Fruit fly (Drosophila melanogaster) whole organism, embryonic: ENCODE data around the gene Hgsnat.
A peak's percentile ranks its signal among the peaks of the same experiment; 100 is the strongest.

ENCODE experiments used
- Adf1 ChIP-seq: fragments of 200-800 bp; sonication (Bioruptor generic); IDR thresholded peaks from 2 replicates; pipeline ENCODE4 v1.3.6; 2022; ENCODE audit warnings: missing biosample characterization, missing genetic modification characterization
- BEAF-32 ChIP-seq: fragments of 200-800 bp; sonication (Bioruptor generic); optimal IDR thresholded peaks from 3 replicates; lab custom pipeline; 2017; ENCODE audit warnings: missing biosample characterization, missing genetic modification characterization, mild to moderate bottlenecking, moderate library complexity, missing genetic modification reagents
- C15 ChIP-seq: fragments of 200-800 bp; sonication (Bioruptor generic); IDR thresholded peaks from 3 replicates; pipeline ENCODE4 v1.3.6; 2022; ENCODE audit warnings: missing biosample characterization, missing genetic modification characterization
- CG10321 ChIP-seq: fragments of 200-800 bp; sonication (Bioruptor generic); IDR thresholded peaks from 2 replicates; pipeline ENCODE4 v1.3.6; 2022; ENCODE audit warnings: missing biosample characterization, missing genetic modification characterization
- CG10366 ChIP-seq: fragments of 200-800 bp; sonication (Bioruptor generic); IDR thresholded peaks from 2 replicates; pipeline ENCODE4 v1.3.6; 2022; ENCODE audit warnings: missing biosample characterization, missing genetic modification characterization
- CG12659 ChIP-seq: fragments of 200-800 bp; sonication (Bioruptor generic); optimal IDR thresholded peaks from 3 replicates; lab custom pipeline; 2017; ENCODE audit warnings: mild to moderate bottlenecking, missing biosample characterization, missing genetic modification reagents, missing genetic modification characterization
- CG13287 ChIP-seq: fragments of 200-800 bp; sonication (Bioruptor generic); IDR thresholded peaks from 2 replicates; pipeline ENCODE4 v1.3.6; 2022; ENCODE audit warnings: missing biosample characterization, missing genetic modification characterization; ENCODE audit not compliant: partially characterized antibody
- CG14710 ChIP-seq: fragments of 200-800 bp; sonication (Bioruptor generic); optimal IDR thresholded peaks from 3 replicates; lab custom pipeline; 2019; ENCODE audit warnings: missing biosample characterization, mild to moderate bottlenecking, missing genetic modification characterization, moderate library complexity
- CG15514 ChIP-seq: fragments of 200-800 bp; sonication (Bioruptor generic); optimal IDR thresholded peaks from 3 replicates; lab custom pipeline; 2017; ENCODE audit warnings: missing biosample characterization, missing genetic modification characterization, mild to moderate bottlenecking, moderate library complexity, missing genetic modification reagents
- CG15696 ChIP-seq: fragments of 200-800 bp; sonication (Bioruptor generic); optimal IDR thresholded peaks from 2 replicates; lab custom pipeline; 2019; ENCODE audit warnings: missing biosample characterization, mild to moderate bottlenecking, missing genetic modification characterization, moderate library complexity
- CG16813 ChIP-seq: fragments of 200-800 bp; sonication (Bioruptor generic); IDR thresholded peaks from 3 replicates; pipeline ENCODE4 v1.3.6; 2022; ENCODE audit warnings: missing biosample characterization, missing genetic modification characterization; ENCODE audit not compliant: partially characterized antibody
- CG17612 ChIP-seq: fragments of 200-800 bp; sonication (Bioruptor generic); IDR thresholded peaks from 2 replicates; pipeline ENCODE4 v1.3.6; 2022; ENCODE audit warnings: missing biosample characterization, missing genetic modification characterization
- CG17802 ChIP-seq: fragments of 200-800 bp; sonication (Bioruptor generic); optimal IDR thresholded peaks from 2 replicates; lab custom pipeline; 2018; ENCODE audit warnings: missing biosample characterization, mild to moderate bottlenecking, missing genetic modification characterization, moderate library complexity
- CG2129 ChIP-seq: fragments of 200-800 bp; sonication (Bioruptor generic); IDR thresholded peaks from 2 replicates; pipeline ENCODE4 v1.3.6; 2022; ENCODE audit warnings: missing biosample characterization, missing genetic modification characterization; ENCODE audit not compliant: partially characterized antibody
- CG5180 ChIP-seq: fragments of 200-800 bp; sonication (Bioruptor generic); optimal IDR thresholded peaks from 3 replicates; lab custom pipeline; 2017; ENCODE audit warnings: missing biosample characterization, missing genetic modification characterization, mild to moderate bottlenecking, moderate library complexity, missing genetic modification reagents
- CG6791 ChIP-seq: fragments of 200-800 bp; sonication (Bioruptor generic); IDR thresholded peaks from 3 replicates; pipeline ENCODE4 v1.3.6; 2022; ENCODE audit warnings: missing biosample characterization, missing genetic modification characterization; ENCODE audit not compliant: partially characterized antibody
- Doc2 ChIP-seq: fragments of 200-800 bp; sonication (Bioruptor generic); IDR thresholded peaks from 2 replicates; pipeline ENCODE4 v1.3.6; 2022; ENCODE audit warnings: missing biosample characterization, missing genetic modification characterization
- Drgx ChIP-seq: fragments of 200-800 bp; sonication (Bioruptor generic); IDR thresholded peaks from 2 replicates; pipeline ENCODE4 v1.3.6; 2022; ENCODE audit warnings: missing biosample characterization, missing genetic modification characterization
- Fer1 ChIP-seq: fragments of 200-800 bp; sonication (Bioruptor generic); optimal IDR thresholded peaks from 2 replicates; lab custom pipeline; 2017; ENCODE audit warnings: missing biosample characterization, mild to moderate bottlenecking, missing genetic modification characterization
- GATAe ChIP-seq: fragments of 200-800 bp; sonication (Bioruptor generic); conservative IDR thresholded peaks from 2 replicates; pipeline ENCODE4 v1.3.6; 2022; ENCODE audit warnings: missing biosample characterization, missing genetic modification characterization
- Hey ChIP-seq: fragments of 200-800 bp; sonication (Bioruptor generic); optimal IDR thresholded peaks from 3 replicates; lab custom pipeline; 2018; ENCODE audit warnings: missing biosample characterization, mild to moderate bottlenecking, missing genetic modification characterization
- Hmx ChIP-seq: fragments of 200-800 bp; sonication (Bioruptor generic); optimal IDR thresholded peaks from 2 replicates; lab custom pipeline; 2016; ENCODE audit warnings: missing biosample characterization, missing genetic modification characterization
- Kr ChIP-seq: fragments of 200-800 bp; sonication (Bioruptor generic); optimal IDR thresholded peaks from 2 replicates; lab custom pipeline; 2017; ENCODE audit warnings: missing biosample characterization, mild to moderate bottlenecking, missing genetic modification characterization
- Scr ChIP-seq: fragments of 200-800 bp; sonication (Bioruptor generic); IDR thresholded peaks from 2 replicates; pipeline ENCODE4 v1.3.6; 2022; ENCODE audit warnings: missing biosample characterization, missing genetic modification characterization; ENCODE audit not compliant: partially characterized antibody
- Sox102F ChIP-seq: fragments of 200-800 bp; sonication (Bioruptor generic); optimal IDR thresholded peaks from 2 replicates; lab custom pipeline; 2018; ENCODE audit warnings: missing biosample characterization, mild to moderate bottlenecking, missing genetic modification characterization, moderate library complexity
- bcd ChIP-seq: fragments of 200-800 bp; sonication (Bioruptor generic); optimal IDR thresholded peaks from 2 replicates; lab custom pipeline; 2017; ENCODE audit warnings: missing biosample characterization, mild to moderate bottlenecking, missing genetic modification characterization
- da ChIP-seq: fragments of 200-800 bp; sonication (Bioruptor generic); optimal IDR thresholded peaks from 2 replicates; lab custom pipeline; 2016; ENCODE audit warnings: missing biosample characterization, missing genetic modification characterization
- dmrt99B ChIP-seq: fragments of 200-800 bp; sonication (Bioruptor generic); optimal IDR thresholded peaks from 2 replicates; lab custom pipeline; 2018; ENCODE audit warnings: missing biosample characterization, mild to moderate bottlenecking, missing genetic modification characterization, moderate library complexity
- fd102C ChIP-seq: fragments of 200-800 bp; sonication (Bioruptor generic); optimal IDR thresholded peaks from 2 replicates; lab custom pipeline; 2018; ENCODE audit warnings: missing biosample characterization, mild to moderate bottlenecking, missing genetic modification characterization, moderate library complexity
- gsb ChIP-seq: fragments of 200-800 bp; sonication (Bioruptor generic); IDR thresholded peaks from 2 replicates; pipeline ENCODE4 v1.3.6; 2022; ENCODE audit warnings: missing biosample characterization, missing genetic modification characterization
- insv ChIP-seq, 2 experiments: fragments of 200-800 bp; sonication (Bioruptor generic); optimal IDR thresholded peaks; 3 replicates each; lab custom pipeline; 2016 to 2018; ENCODE audit warnings: missing biosample characterization in 2 of 2, missing genetic modification characterization in 2 of 2
- lilli ChIP-seq: fragments of 200-800 bp; sonication (Bioruptor generic); optimal IDR thresholded peaks from 3 replicates; lab custom pipeline; 2016; ENCODE audit warnings: missing biosample characterization, missing genetic modification characterization
- mld ChIP-seq: fragments of 200-800 bp; sonication (Bioruptor generic); IDR thresholded peaks from 3 replicates; pipeline ENCODE4 v1.3.6; 2022; ENCODE audit warnings: missing biosample characterization, missing genetic modification characterization; ENCODE audit not compliant: partially characterized antibody
- nerfin-2 ChIP-seq: fragments of 200-800 bp; sonication (Bioruptor generic); IDR thresholded peaks from 2 replicates; pipeline ENCODE4 v1.3.6; 2022; ENCODE audit warnings: missing biosample characterization, missing genetic modification characterization; ENCODE audit not compliant: partially characterized antibody
- nom ChIP-seq: fragments of 200-800 bp; sonication (Bioruptor generic); optimal IDR thresholded peaks from 2 replicates; lab custom pipeline; 2017; ENCODE audit warnings: missing biosample characterization, missing genetic modification characterization, mild to moderate bottlenecking, moderate library complexity, missing genetic modification reagents
- p53 ChIP-seq: fragments of 200-800 bp; sonication (Bioruptor generic); optimal IDR thresholded peaks from 2 replicates; lab custom pipeline; 2016; ENCODE audit warnings: missing biosample characterization, missing genetic modification characterization
- pfk ChIP-seq: fragments of 200-800 bp; sonication (Bioruptor generic); optimal IDR thresholded peaks from 2 replicates; lab custom pipeline; 2018; ENCODE audit warnings: missing biosample characterization, mild to moderate bottlenecking, missing genetic modification characterization, moderate library complexity
- row ChIP-seq: fragments of 200-800 bp; sonication (Bioruptor generic); IDR thresholded peaks from 3 replicates; pipeline ENCODE4 v1.3.6; 2022; ENCODE audit warnings: missing biosample characterization, missing genetic modification characterization
- sd ChIP-seq: fragments of 200-800 bp; sonication (Bioruptor generic); optimal IDR thresholded peaks from 3 replicates; lab custom pipeline; 2018; ENCODE audit warnings: missing biosample characterization, mild to moderate bottlenecking, missing genetic modification characterization, moderate library complexity
- sna ChIP-seq: fragments of 200-800 bp; sonication (Bioruptor generic); IDR thresholded peaks from 2 replicates; pipeline ENCODE4 v1.3.6; 2022; ENCODE audit warnings: missing biosample characterization, missing genetic modification characterization; ENCODE audit not compliant: partially characterized antibody
- sqz ChIP-seq: fragments of 200-800 bp; sonication (Bioruptor generic); optimal IDR thresholded peaks from 3 replicates; lab custom pipeline; 2018; ENCODE audit warnings: missing biosample characterization, mild to moderate bottlenecking, missing genetic modification characterization
- stwl ChIP-seq: fragments of 200-800 bp; sonication (Bioruptor generic); optimal IDR thresholded peaks from 3 replicates; lab custom pipeline; 2018; ENCODE audit warnings: missing biosample characterization, mild to moderate bottlenecking, missing genetic modification characterization, moderate library complexity

Gene Hgsnat

dm6 chrX:4908926-4909432 is 9.6 kb upstream of the Hgsnat start, which contains the start of gene CG32772 (continued):
- peak; percentile 52 for TF ChIP-seq GATAe (GFP tag; lab: Robert Waterston, UW)
- TF ChIP-seq Sox102F: no peak
- peak; percentile 86 for TF ChIP-seq CG13287 (GFP tag; lab: Robert Waterston, UW)
- no peak for TF ChIP-seq CG10366 (GFP tag; lab: Robert Waterston, UW)
- TF ChIP-seq CG15696 (tag; lab: Kevin White, UChicago): no peak
- peak; percentile 51 for TF ChIP-seq stwl
- TF ChIP-seq gsb: no peak
- peak; percentile 68 for TF ChIP-seq sna (GFP tag; lab: Robert Waterston, UW)
- no peak for TF ChIP-seq Hey (tag; lab: Kevin White, UChicago)
- TF ChIP-seq sd: peak; percentile 32
- TF ChIP-seq CG12659 (GFP tag; lab: Kevin White, UChicago): peak; percentile 33
- no peak for TF ChIP-seq bcd
- TF ChIP-seq p53 (GFP tag; lab: Kevin White, UChicago): no peak
- TF ChIP-seq CG17802: no peak
- TF ChIP-seq BEAF-32 (GFP tag; lab: Kevin White, UChicago): peak; percentile 73
- TF ChIP-seq Kr: no peak
- TF ChIP-seq dmrt99B: no peak
- peak; percentile 80 for TF ChIP-seq Scr (GFP tag; lab: Robert Waterston, UW)
- TF ChIP-seq Hmx (GFP tag; lab: Kevin White, UChicago): no peak
- peak; percentile 19; the same call in 1 of the 3 replicates for TF ChIP-seq row (GFP tag; lab: Robert Waterston, UW)
- peak; percentile 89 for TF ChIP-seq CG6791 (GFP tag; lab: Robert Waterston, UW)
- TF ChIP-seq CG14710 (tag; lab: Kevin White, UChicago): peak; percentile 12
- no peak for TF ChIP-seq da (GFP tag; lab: Kevin White, UChicago)
- TF ChIP-seq C15 (GFP tag; lab: Robert Waterston, UW): no peak
- peak; percentile 25; the same call in 1 of the 2 replicates for TF ChIP-seq CG2129 (GFP tag; lab: Robert Waterston, UW)
- no peak for TF ChIP-seq Doc2 (GFP tag; lab: Robert Waterston, UW)
- peak; percentile 47 for TF ChIP-seq CG15514
- TF ChIP-seq insv (GFP tag; optimal IDR thresholded peaks at IDR 0.05; lab: Kevin White, UChicago): peak in 1 of 2 experiments; percentile 28
- peak; percentile 24; the same call in 1 of the 2 replicates for TF ChIP-seq Adf1
- no peak for TF ChIP-seq pfk (GFP tag; lab: Kevin White, UChicago)
- peak; percentile 97 for TF ChIP-seq CG10321
- TF ChIP-seq lilli (GFP tag; lab: Kevin White, UChicago): peak; percentile 4
- no peak for TF ChIP-seq CG17612 (GFP tag; lab: Robert Waterston, UW)
- TF ChIP-seq fd102C (GFP tag; lab: Kevin White, UChicago): no peak
- peak; percentile 88 for TF ChIP-seq nerfin-2 (GFP tag; lab: Robert Waterston, UW)
- TF ChIP-seq sqz (GFP tag; lab: Kevin White, UChicago): peak; percentile 87
- TF ChIP-seq CG16813: peak; percentile 79
- peak; percentile 72; the same call in 1 of the 3 replicates for TF ChIP-seq mld
- TF ChIP-seq Drgx: peak; percentile 97
- TF ChIP-seq CG5180 (GFP tag; lab: Kevin White, UChicago): peak; percentile 15
- TF ChIP-seq nom: peak; percentile 100
- peak; percentile 21 for TF ChIP-seq Fer1 (GFP tag; lab: Kevin White, UChicago)
